Fruit fly (Drosophila melanogaster) whole organism, adult: ENCODE measurements around the gene CG34278.
A peak's percentile ranks its signal among the peaks of the same experiment; 100 is the strongest.

Experiments used
- CG11617 ChIP-seq: fragments of 200-800 bp; sonication (Bioruptor generic); optimal IDR thresholded peaks from 2 replicates; lab custom pipeline; 2017; ENCODE audit warnings: mild to moderate bottlenecking, missing biosample characterization, missing genetic modification reagents, missing genetic modification characterization
- CG12768 ChIP-seq: fragments of 200-800 bp; sonication (Bioruptor generic); optimal IDR thresholded peaks from 2 replicates; lab custom pipeline; 2017; ENCODE audit warnings: missing biosample characterization, missing genetic modification characterization, mild to moderate bottlenecking, moderate library complexity, missing genetic modification reagents
- CG14711 ChIP-seq: fragments of 200-800 bp; sonication (Bioruptor generic); optimal IDR thresholded peaks from 2 replicates; lab custom pipeline; 2018; ENCODE audit warnings: missing biosample characterization, mild to moderate bottlenecking, missing genetic modification characterization, moderate library complexity
- CG1620 ChIP-seq: fragments of 200-800 bp; sonication (Bioruptor generic); optimal IDR thresholded peaks from 2 replicates; lab custom pipeline; 2016; ENCODE audit warnings: missing biosample characterization, missing genetic modification characterization
- CG33017 ChIP-seq: fragments of 200-800 bp; sonication (Bioruptor generic); optimal IDR thresholded peaks from 2 replicates; lab custom pipeline; 2018; ENCODE audit warnings: missing biosample characterization, mild to moderate bottlenecking, missing genetic modification characterization, moderate library complexity
- CG5204 ChIP-seq: fragments of 200-800 bp; sonication (Bioruptor generic); optimal IDR thresholded peaks from 2 replicates; lab custom pipeline; 2016; ENCODE audit warnings: missing biosample characterization, missing genetic modification characterization
- CG7045 ChIP-seq: fragments of 200-800 bp; sonication (Bioruptor generic); optimal IDR thresholded peaks from 2 replicates; lab custom pipeline; 2017; ENCODE audit warnings: missing biosample characterization, mild to moderate bottlenecking, missing genetic modification characterization
- CG7101 ChIP-seq: fragments of 200-800 bp; sonication (Bioruptor generic); optimal IDR thresholded peaks from 2 replicates; lab custom pipeline; 2018; ENCODE audit warnings: missing biosample characterization, mild to moderate bottlenecking, missing genetic modification characterization, moderate library complexity
- Clk ChIP-seq: fragments of 200-800 bp; sonication (Bioruptor generic); optimal IDR thresholded peaks from 2 replicates; lab custom pipeline; 2017; ENCODE audit warnings: missing biosample characterization, missing genetic modification characterization
- Crg-1 ChIP-seq: fragments of 200-800 bp; sonication (Bioruptor generic); optimal IDR thresholded peaks from 2 replicates; lab custom pipeline; 2016; ENCODE audit warnings: missing biosample characterization, missing genetic modification characterization
- Hr96 ChIP-seq: fragments of 200-800 bp; sonication (Bioruptor generic); optimal IDR thresholded peaks from 2 replicates; lab custom pipeline; 2016; ENCODE audit warnings: missing biosample characterization, missing genetic modification characterization
- Mnt ChIP-seq: fragments of 200-800 bp; sonication (Bioruptor generic); optimal IDR thresholded peaks from 2 replicates; lab custom pipeline; 2016; ENCODE audit warnings: missing biosample characterization, mild to moderate bottlenecking, missing genetic modification characterization
- bab1 ChIP-seq: fragments of 200-800 bp; sonication (Bioruptor generic); optimal IDR thresholded peaks from 3 replicates; lab custom pipeline; 2019; ENCODE audit warnings: missing biosample characterization, mild to moderate bottlenecking, missing genetic modification characterization, moderate library complexity
- cic ChIP-seq: fragments of 200-800 bp; sonication (Bioruptor generic); optimal IDR thresholded peaks from 2 replicates; lab custom pipeline; 2017; ENCODE audit warnings: missing biosample characterization, mild to moderate bottlenecking, missing genetic modification characterization, moderate library complexity
- cnc ChIP-seq, 2 experiments: fragments of >200 bp; optimal IDR thresholded peaks; 2 replicates each; lab custom pipeline; 2017
- kay ChIP-seq: fragments of 200-800 bp; sonication (Bioruptor generic); peaks from one replicate; lab custom pipeline; 2016; ENCODE audit warnings: missing biosample characterization, missing genetic modification characterization, borderline replicate concordance
- ovo ChIP-seq: fragments of 200-800 bp; sonication (Bioruptor generic); optimal IDR thresholded peaks from 2 replicates; lab custom pipeline; 2016; ENCODE audit warnings: missing biosample characterization, missing genetic modification characterization
- pad ChIP-seq: fragments of 200-800 bp; sonication (Bioruptor generic); optimal IDR thresholded peaks from 3 replicates; lab custom pipeline; 2017; ENCODE audit warnings: missing biosample characterization, missing genetic modification characterization, mild to moderate bottlenecking, moderate library complexity, missing genetic modification reagents
- tj ChIP-seq: fragments of 200-800 bp; sonication (Bioruptor generic); optimal IDR thresholded peaks from 3 replicates; lab custom pipeline; 2017; ENCODE audit warnings: missing biosample characterization, mild to moderate bottlenecking, missing genetic modification characterization, moderate library complexity
- toe ChIP-seq: fragments of 200-800 bp; sonication (Bioruptor generic); optimal IDR thresholded peaks from 2 replicates; lab custom pipeline; 2016; ENCODE audit warnings: missing biosample characterization, missing genetic modification characterization

Gene CG34278

dm6 chr3R:17132098-17132712 is 11.9 kb downstream of the CG34278 start, which contains the start of the genes CG4053 and CG31266:
CG4053 (minus strand) TSS chr3R:17132198.
CG31266 (plus strand) TSS chr3R:17132662.
- no peak for TF ChIP-seq pad
- TF ChIP-seq cnc (optimal IDR thresholded peaks at IDR 0.05; lab: Kevin White, UChicago), result no peak
- TF ChIP-seq Hr96, result no peak
- TF ChIP-seq Mnt (GFP tag; lab: Kevin White, UChicago), result no peak

DNA sequence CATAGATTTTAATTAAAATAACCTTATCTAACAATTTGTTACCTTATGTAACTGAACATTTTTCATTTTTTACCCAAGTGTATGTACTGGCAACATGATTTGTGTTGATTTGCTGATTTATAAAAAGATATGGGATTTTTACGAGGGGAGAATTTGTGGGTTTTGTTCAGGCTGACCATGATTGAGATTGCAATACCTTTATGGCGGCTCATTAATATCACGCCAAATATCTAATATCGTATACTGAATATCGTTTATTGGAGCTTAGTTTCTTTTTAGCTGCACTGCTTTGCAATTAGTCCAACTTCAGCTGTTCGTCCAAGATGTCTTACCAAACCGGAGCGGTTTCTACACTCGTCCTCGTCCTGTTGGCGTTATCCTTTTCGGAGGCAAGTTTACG is 13.6 kb downstream of the CG34278 start, which contains the start of gene CG31267:
CG31267 (plus strand) TSS at position 301 of the 400 bp plus-strand sequence.
- TF ChIP-seq CG7045 (no peak), CG1620 (no peak)

DNA sequence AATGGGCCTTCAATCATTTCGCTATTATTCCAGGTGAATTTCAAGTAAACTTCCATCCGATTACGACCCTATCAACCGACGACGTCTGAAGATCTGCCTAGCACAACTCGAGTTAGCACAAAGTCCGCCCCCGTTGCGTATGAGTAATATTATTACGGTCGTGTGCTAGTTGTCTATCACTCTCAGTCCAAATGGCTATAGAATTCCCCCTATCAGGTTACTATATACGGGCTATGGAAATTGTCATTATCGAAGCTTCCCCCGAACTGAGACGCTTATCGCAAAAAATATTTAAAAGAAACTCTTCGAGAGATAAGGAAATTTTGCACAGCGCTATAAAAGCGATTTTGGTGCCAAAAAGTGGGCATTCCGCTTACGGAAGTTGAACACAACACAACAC is 15.5 kb downstream of the CG34278 start, which contains the start of gene CG5246:
CG5246 (plus strand) TSS at position 365 of the 400 bp plus-strand sequence.
- no peak for TF ChIP-seq CG33017 (tag; lab: Kevin White, UChicago)
- TF ChIP-seq Hr96, result peak; percentile 1
- TF ChIP-seq kay (GFP tag; lab: Kevin White, UChicago), result peak; percentile 52

DNA sequence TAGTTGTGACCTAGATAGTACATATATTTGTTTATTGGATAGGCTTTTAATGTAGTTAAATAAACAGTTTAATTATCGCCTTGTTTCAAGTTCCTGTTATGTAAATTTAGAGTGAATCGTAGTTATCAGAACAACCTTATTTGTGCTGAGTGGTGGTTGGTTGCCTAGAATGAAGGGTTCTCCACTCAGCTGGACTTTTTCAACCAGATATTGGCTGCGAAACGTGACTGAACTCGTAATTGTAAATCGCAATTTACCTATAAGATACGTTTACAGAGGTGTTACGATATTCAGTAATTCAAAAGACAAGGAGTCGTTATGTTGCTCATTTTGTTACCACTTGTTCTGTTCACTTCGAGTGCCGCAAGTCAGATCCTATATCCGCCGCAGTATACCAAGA is 17.3 kb downstream of the CG34278 start, which contains the start of gene CG5255:
CG5255 (plus strand) TSS at position 301 of the 400 bp plus-strand sequence.
- TF ChIP-seq tj (GFP tag; lab: Kevin White, UChicago), result no peak
- no peak for TF ChIP-seq Clk (GFP tag; lab: Kevin White, UChicago)
- TF ChIP-seq Mnt (GFP tag; lab: Kevin White, UChicago), result no peak
- TF ChIP-seq CG12768, result no peak
- TF ChIP-seq CG11617 (GFP tag; lab: Kevin White, UChicago), result no peak
- TF ChIP-seq CG14711 (tag; lab: Kevin White, UChicago), result no peak
- no peak for TF ChIP-seq pad
- TF ChIP-seq CG7045, result no peak
- no peak for TF ChIP-seq toe
- TF ChIP-seq cic (GFP tag; lab: Kevin White, UChicago), result no peak
- no peak for TF ChIP-seq kay (GFP tag; lab: Kevin White, UChicago)
- no peak for TF ChIP-seq CG1620
- no peak for TF ChIP-seq Crg-1 (GFP tag; lab: Kevin White, UChicago)
- TF ChIP-seq Hr96, result no peak
- no peak for TF ChIP-seq CG7101 (tag; lab: Kevin White, UChicago)
- no peak for TF ChIP-seq CG33017 (tag; lab: Kevin White, UChicago)
- no peak for TF ChIP-seq ovo (GFP tag; lab: Kevin White, UChicago)
- no peak for TF ChIP-seq cnc (optimal IDR thresholded peaks at IDR 0.05; lab: Kevin White, UChicago)

- TF ChIP-seq pad (no peak), Clk (GFP tag; lab: Kevin White, UChicago) (no peak), CG14711 (tag; lab: Kevin White, UChicago) (no peak), CG5204 (GFP tag; lab: Kevin White, UChicago) (no peak)
Measured at dm6 chr3R:17138699-17139098, 18.4 kb downstream of the CG34278 start, which contains the start of gene CG5265. CG5265 (plus strand) TSS chr3R:17138999.

DNA sequence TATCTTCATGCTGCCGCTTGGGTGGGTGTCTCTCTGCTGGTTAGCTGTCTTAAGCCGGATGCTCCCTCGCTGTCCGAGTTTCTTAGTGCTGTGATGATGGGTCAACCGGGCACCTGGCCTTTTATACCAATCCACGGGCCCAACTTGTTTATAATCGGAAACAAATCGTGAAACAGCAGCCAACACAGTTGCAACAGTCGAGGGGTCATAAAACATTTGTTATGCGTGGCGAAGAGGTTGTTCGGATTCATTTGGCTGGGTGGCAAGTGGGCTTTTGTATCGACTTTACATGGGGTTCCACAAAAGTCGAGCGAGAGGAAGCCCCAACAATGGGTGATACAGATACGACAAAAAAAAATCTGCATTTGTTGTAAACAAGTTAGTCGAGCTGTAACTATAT is 22.0 kb downstream of the CG34278 start, which contains the start of gene TwdlW:
TwdlW (minus strand) TSS at position 101 of the 400 bp plus-strand sequence.
- no peak for TF ChIP-seq bab1 (GFP tag; lab: Kevin White, UChicago)
- no peak for TF ChIP-seq Clk (GFP tag; lab: Kevin White, UChicago)
- TF ChIP-seq CG33017 (tag; lab: Kevin White, UChicago), result no peak
- TF ChIP-seq CG11617 (GFP tag; lab: Kevin White, UChicago), result no peak
- no peak for TF ChIP-seq Mnt (GFP tag; lab: Kevin White, UChicago)
- no peak for TF ChIP-seq CG12768
- no peak for TF ChIP-seq CG14711 (tag; lab: Kevin White, UChicago)
- no peak for TF ChIP-seq CG1620
- TF ChIP-seq ovo (GFP tag; lab: Kevin White, UChicago), result no peak
- no peak for TF ChIP-seq CG5204 (GFP tag; lab: Kevin White, UChicago)
- no peak for TF ChIP-seq cnc (optimal IDR thresholded peaks at IDR 0.05; lab: Kevin White, UChicago)
- TF ChIP-seq toe, result no peak
- no peak for TF ChIP-seq tj (GFP tag; lab: Kevin White, UChicago)
- no peak for TF ChIP-seq cic (GFP tag; lab: Kevin White, UChicago)
- no peak for TF ChIP-seq CG7045
- TF ChIP-seq kay (GFP tag; lab: Kevin White, UChicago), result no peak
- TF ChIP-seq Crg-1 (GFP tag; lab: Kevin White, UChicago), result no peak
- no peak for TF ChIP-seq Hr96
- TF ChIP-seq pad, result no peak

dm6 chr3R:17147647-17148244 is 27.5 kb downstream of the CG34278 start:
- peak; percentile 43 for TF ChIP-seq Mnt (GFP tag; lab: Kevin White, UChicago)
- peak; percentile 7 for TF ChIP-seq CG7101 (tag; lab: Kevin White, UChicago)
- TF ChIP-seq cic (GFP tag; lab: Kevin White, UChicago), result no peak
